Fruit fly (Drosophila melanogaster): ENCODE results near the gene CG17744.

dm6 chr3L:7035037-7035436, 8.4 kb upstream of the CG17744 start:
- TF ChIP-seq dac (GFP tag; optimal IDR thresholded peaks at IDR 0.05) (no peak), cyc (GFP tag; optimal IDR thresholded peaks at IDR 0.05) (no peak), CG3919 (GFP tag; optimal IDR thresholded peaks at IDR 0.05) (no peak), CG11762 (GFP tag; optimal IDR thresholded peaks at IDR 0.05; ENCODE audit: insufficient read depth) (no peak), Hr4 (GFP tag; optimal IDR thresholded peaks at IDR 0.05) (no peak), Ets96B (tag; optimal IDR thresholded peaks at IDR 0.05) (no peak), svp (GFP tag) (no peak), net (GFP tag; optimal IDR thresholded peaks at IDR 0.05) (no peak), Lpt (GFP tag; optimal IDR thresholded peaks at IDR 0.05) (no peak), OdsH (GFP tag; optimal IDR thresholded peaks at IDR 0.05) (no peak), esn (GFP tag; optimal IDR thresholded peaks at IDR 0.05) (no peak), Blimp-1 (GFP tag; optimal IDR thresholded peaks at IDR 0.05) (no peak)

Data from whole organism, prepupa.